Worm (Caenorhabditis elegans) whole organism, L1 larva: Measurements from ENCODE around the gene F42H10.3.

Source experiments
- C04F5.9 ChIP-seq: sonication (generic microtip); optimal IDR thresholded peaks from 2 replicates; lab custom pipeline; 2016; ENCODE audit warnings: missing genetic modification characterization, missing compliant biosample characterization
- blmp-1 ChIP-seq: fragments of 150-350 bp; optimal IDR thresholded peaks from 2 replicates; lab custom pipeline; 2014; ENCODE audit warnings: missing biosample characterization, missing genetic modification characterization
- ceh-82 ChIP-seq, 3 experiments: fragments of 150-350 bp in 1 of 3; sonication (generic microtip) in 2 of 3; optimal IDR thresholded peaks; 2 replicates each; lab custom pipeline; 2014 to 2017; ENCODE audit warnings: missing biosample characterization in 3 of 3, missing genetic modification characterization in 3 of 3
- ceh-90 ChIP-seq: sonication (generic microtip); optimal IDR thresholded peaks from 2 replicates; lab custom pipeline; 2016; ENCODE audit warnings: missing genetic modification characterization, missing compliant biosample characterization
- ces-1 ChIP-seq: fragments of 150-350 bp; optimal IDR thresholded peaks from 2 replicates; lab custom pipeline; 2014; ENCODE audit warnings: missing biosample characterization, missing genetic modification reagents, missing genetic modification characterization
- dpl-1 ChIP-seq, 3 experiments: fragments of 150-350 bp in 2 of 3; sonication (generic microtip) in 1 of 3; optimal IDR thresholded peaks; 2 replicates each; lab custom pipeline; 2014 to 2017; ENCODE audit warnings: missing biosample characterization in 3 of 3, missing genetic modification characterization in 3 of 3, missing genetic modification reagents in 3 of 3
- dsc-1 ChIP-seq: sonication (generic microtip); optimal IDR thresholded peaks from 2 replicates; lab custom pipeline; 2016; ENCODE audit warnings: mild to moderate bottlenecking, missing genetic modification characterization, missing compliant biosample characterization
- efl-1 ChIP-seq, 4 experiments: fragments of 150-350 bp; optimal IDR thresholded peaks in 3 of 4; peaks in 1 of 4; 1 replicate in 1 of 4; 2 replicates in 3 of 4; lab custom pipeline; 2014; ENCODE audit warnings: missing biosample characterization in 2 of 4, missing genetic modification characterization in 2 of 4, missing genetic modification reagents in 2 of 4
- egl-13 ChIP-seq: sonication (generic microtip); optimal IDR thresholded peaks from 2 replicates; lab custom pipeline; 2016; ENCODE audit warnings: missing genotype, missing genetic modification reagents, missing genetic modification characterization, missing compliant biosample characterization
- elt-3 ChIP-seq, 6 experiments: fragments of 150-350 bp in 1 of 6; sonication (generic microtip); optimal IDR thresholded peaks; 2 replicates each; lab custom pipeline; 2017 to 2018; ENCODE audit warnings: missing biosample characterization in 6 of 6, missing genetic modification characterization in 6 of 6, inconsistent platforms in 1 of 6
- fkh-10 ChIP-seq: sonication (generic microtip); optimal IDR thresholded peaks from 2 replicates; lab custom pipeline; 2017; ENCODE audit warnings: missing biosample characterization, missing genetic modification reagents, missing genetic modification characterization
- fkh-8 ChIP-seq: sonication (generic microtip); optimal IDR thresholded peaks from 2 replicates; lab custom pipeline; 2016; ENCODE audit warnings: mild to moderate bottlenecking, missing genetic modification characterization, missing compliant biosample characterization
- isw-1 ChIP-seq: fragments of 200-800 bp; sonication (Bioruptor generic); IDR thresholded peaks from 2 replicates; pipeline ENCODE4 v1.3.6; 2022; ENCODE audit warnings: missing genetic modification characterization, missing compliant biosample characterization
- jun-1 ChIP-seq: fragments of 150-350 bp; optimal IDR thresholded peaks from 2 replicates; lab custom pipeline; 2014; ENCODE audit warnings: missing biosample characterization, missing genetic modification reagents, missing genetic modification characterization
- lin-14 ChIP-seq: fragments of 200-800 bp; sonication (Bioruptor generic); optimal IDR thresholded peaks from 2 replicates; lab custom pipeline; 2018; ENCODE audit warnings: mild to moderate bottlenecking, missing genetic modification characterization, moderate library complexity, missing compliant biosample characterization
- lin-35 ChIP-seq, 2 experiments: fragments of 150-350 bp; optimal IDR thresholded peaks; 2 replicates each; lab custom pipeline; 2014; ENCODE audit warnings: missing biosample characterization in 2 of 2, missing genetic modification characterization in 2 of 2, missing genetic modification reagents in 2 of 2
- lsy-2 ChIP-seq, 2 experiments: fragments of 150-350 bp; optimal IDR thresholded peaks; 2 replicates each; lab custom pipeline; 2014; ENCODE audit warnings: missing biosample characterization in 2 of 2, missing genetic modification characterization in 2 of 2
- mdl-1 ChIP-seq, 2 experiments: fragments of 150-350 bp; optimal IDR thresholded peaks; 2 replicates each; lab custom pipeline; 2014 to 2017; ENCODE audit warnings: missing biosample characterization in 2 of 2, missing genetic modification characterization in 2 of 2, inconsistent platforms in 1 of 2
- mef-2 ChIP-seq: fragments of 150-350 bp; optimal IDR thresholded peaks from 2 replicates; lab custom pipeline; 2014; ENCODE audit warnings: missing biosample characterization, missing genetic modification characterization
- nhr-12 ChIP-seq: sonication (generic microtip); optimal IDR thresholded peaks from 2 replicates; lab custom pipeline; 2017; ENCODE audit warnings: missing biosample characterization, missing genetic modification characterization
- nhr-28 ChIP-seq: fragments of 150-350 bp; optimal IDR thresholded peaks from 2 replicates; lab custom pipeline; 2014; ENCODE audit warnings: missing biosample characterization, missing genetic modification characterization
- nhr-47 ChIP-seq: sonication (generic microtip); optimal IDR thresholded peaks from 2 replicates; lab custom pipeline; 2016; ENCODE audit warnings: mild to moderate bottlenecking, missing genetic modification characterization, moderate library complexity, missing compliant biosample characterization
- nhr-71 ChIP-seq: sonication (generic microtip); optimal IDR thresholded peaks from 2 replicates; lab custom pipeline; 2016; ENCODE audit warnings: mild to moderate bottlenecking, missing genetic modification characterization, moderate library complexity, missing compliant biosample characterization
- pax-3 ChIP-seq: fragments of 200-800 bp; sonication (Bioruptor generic); optimal IDR thresholded peaks from 2 replicates; lab custom pipeline; 2018; ENCODE audit warnings: mild to moderate bottlenecking, missing genetic modification characterization, moderate library complexity, missing compliant biosample characterization
- skn-1 ChIP-seq: fragments of 150-350 bp; optimal IDR thresholded peaks from 2 replicates; lab custom pipeline; 2014; ENCODE audit warnings: missing biosample characterization, missing genetic modification characterization
- snu-23 ChIP-seq: sonication (generic microtip); optimal IDR thresholded peaks from 2 replicates; lab custom pipeline; 2016; ENCODE audit warnings: missing genetic modification characterization, missing compliant biosample characterization
- sox-4 ChIP-seq: sonication (generic microtip); optimal IDR thresholded peaks from 2 replicates; lab custom pipeline; 2016; ENCODE audit warnings: missing genetic modification characterization, missing compliant biosample characterization
- sup-37 ChIP-seq: fragments of 200-800 bp; sonication (Bioruptor generic); optimal IDR thresholded peaks from 2 replicates; lab custom pipeline; 2018; ENCODE audit warnings: mild to moderate bottlenecking, missing genetic modification characterization, missing compliant biosample characterization
- tbx-2 ChIP-seq: sonication (generic microtip); optimal IDR thresholded peaks from 2 replicates; lab custom pipeline; 2016; ENCODE audit warnings: missing genetic modification characterization, missing compliant biosample characterization
- unc-86 ChIP-seq: sonication (generic microtip); optimal IDR thresholded peaks from 2 replicates; lab custom pipeline; 2016; ENCODE audit warnings: missing genetic modification characterization, missing compliant biosample characterization
- zip-4 ChIP-seq: fragments of 200-800 bp; sonication (Bioruptor generic); optimal IDR thresholded peaks from 2 replicates; lab custom pipeline; 2018; ENCODE audit warnings: mild to moderate bottlenecking, missing genetic modification characterization, moderate library complexity, missing compliant biosample characterization

Gene F42H10.3

ce11 chrIII:8504176-8504763 is 20.3 kb downstream of the F42H10.3 start:
- TF ChIP-seq lin-14 (peak; percentile 36), efl-1 (optimal IDR thresholded peaks at IDR 0.05; lab: Kevin White, UChicago) (no peak), efl-1 (GFP tag; optimal IDR thresholded peaks at IDR 0.05 in 1 of 2; lab: Kevin White, UChicago) (peak in 1 of 2 experiments; percentile 91), zip-4 (GFP tag; lab: Kevin White, UChicago) (no peak), elt-3 (tag; optimal IDR thresholded peaks at IDR 0.05; lab: Kevin White, UChicago) (peak in 1 of 6 experiments; percentile 50), mdl-1 (tag; optimal IDR thresholded peaks at IDR 0.05; lab: Kevin White, UChicago) (peak in 1 of 2 experiments; percentile 19), jun-1 (tag; lab: Kevin White, UChicago) (no peak), nhr-12 (tag; lab: Kevin White, UChicago) (no peak), blmp-1 (tag; lab: Kevin White, UChicago) (peak; percentile 74), sox-4 (tag; lab: Kevin White, UChicago) (no peak)

ce11 chrIII:8506348-8506747 is 22.4 kb downstream of the F42H10.3 start:
- TF ChIP-seq lin-14 = peak; percentile 0
- TF ChIP-seq lin-35 (GFP tag; optimal IDR thresholded peaks at IDR 0.05; lab: Kevin White, UChicago) = peak in 1 of 2 experiments; percentile 15
- TF ChIP-seq ceh-90 (tag; lab: Kevin White, UChicago) = no peak

- TF ChIP-seq skn-1 (tag; lab: Kevin White, UChicago) = no peak
- TF ChIP-seq efl-1 (optimal IDR thresholded peaks at IDR 0.05; lab: Kevin White, UChicago) = no peak
- TF ChIP-seq efl-1 (GFP tag; optimal IDR thresholded peaks at IDR 0.05 in 1 of 2; lab: Kevin White, UChicago) = peak in 1 of 2 experiments; percentile 76
Observed at ce11 chrIII:8509218-8509617, 25.3 kb downstream of the F42H10.3 start.

- TF ChIP-seq skn-1 (tag; lab: Kevin White, UChicago) = peak; percentile 2
- TF ChIP-seq sup-37 = no peak
- no peak for TF ChIP-seq isw-1 (GFP tag; lab: Robert Waterston, UW)
- TF ChIP-seq pax-3 (tag; lab: Kevin White, UChicago) = peak; percentile 24
- TF ChIP-seq nhr-28 (tag; lab: Kevin White, UChicago) = no peak
- peak; percentile 55 for TF ChIP-seq unc-86 (tag; lab: Kevin White, UChicago)
- peak; percentile 10 for TF ChIP-seq sox-4 (tag; lab: Kevin White, UChicago)
- TF ChIP-seq nhr-71 (tag; lab: Kevin White, UChicago) = peak; percentile 58
- no peak for TF ChIP-seq mef-2
- TF ChIP-seq ces-1 (GFP tag; lab: Kevin White, UChicago) = peak; percentile 29
- no peak for TF ChIP-seq C04F5.9 (tag; lab: Kevin White, UChicago)
- TF ChIP-seq snu-23 (GFP tag; lab: Kevin White, UChicago) = peak; percentile 10
- peak; percentile 55 for TF ChIP-seq dsc-1
- TF ChIP-seq lsy-2 (tag; optimal IDR thresholded peaks at IDR 0.05; lab: Kevin White, UChicago) = peak in 1 of 2 experiments; percentile 51
- no peak for TF ChIP-seq zip-4 (GFP tag; lab: Kevin White, UChicago)
- TF ChIP-seq lin-14 = peak; percentile 85
- TF ChIP-seq tbx-2 (tag; lab: Kevin White, UChicago) = peak; percentile 42
- peak; percentile 8 for TF ChIP-seq fkh-10 (GFP tag; lab: Kevin White, UChicago)
- TF ChIP-seq ceh-90 (tag; lab: Kevin White, UChicago) = no peak
- TF ChIP-seq fkh-8 (tag; lab: Kevin White, UChicago) = peak; percentile 74
- peak in 2 of 3 experiments; percentile 17 to 45 for TF ChIP-seq ceh-82 (tag; optimal IDR thresholded peaks at IDR 0.05; lab: Kevin White, UChicago)
- TF ChIP-seq egl-13 (tag; lab: Kevin White, UChicago) = peak; percentile 69
- peak; percentile 46 for TF ChIP-seq nhr-47 (tag; lab: Kevin White, UChicago)
- TF ChIP-seq dpl-1 (GFP tag; optimal IDR thresholded peaks at IDR 0.05; lab: Kevin White, UChicago) = peak in 1 of 3 experiments; percentile 1
- peak in 1 of 2 experiments; percentile 16 for TF ChIP-seq efl-1 (optimal IDR thresholded peaks at IDR 0.05; lab: Kevin White, UChicago)
- peak in 1 of 2 experiments; percentile 58 for TF ChIP-seq efl-1 (GFP tag; optimal IDR thresholded peaks at IDR 0.05 in 1 of 2; lab: Kevin White, UChicago)
Observed at ce11 chrIII:8509644-8510393, 25.9 kb downstream of the F42H10.3 start.
